Worm (Caenorhabditis elegans) whole organism, L2 larva: ENCODE results near the gene puf-12.
A peak's percentile ranks its signal among the peaks of the same experiment; 100 is the strongest.

Source experiments
- C34F6.9 ChIP-seq: fragments of 150-350 bp; optimal IDR thresholded peaks from 2 replicates; lab custom pipeline; 2014; ENCODE audit warnings: missing biosample characterization, missing genetic modification characterization
- F13H6.1 ChIP-seq: sonication (generic microtip); optimal IDR thresholded peaks from 2 replicates; lab custom pipeline; 2016; ENCODE audit warnings: missing genetic modification characterization, missing compliant biosample characterization
- blmp-1 ChIP-seq: sonication (generic microtip); optimal IDR thresholded peaks from 2 replicates; lab custom pipeline; 2017; ENCODE audit warnings: missing genetic modification characterization, mild to moderate bottlenecking, missing compliant biosample characterization, antibody characterized with exemption, moderate library complexity; ENCODE audit not compliant: insufficient read depth
- ceh-82 ChIP-seq: fragments of 150-350 bp; optimal IDR thresholded peaks from 2 replicates; lab custom pipeline; 2014; ENCODE audit warnings: missing biosample characterization, missing genetic modification characterization
- crh-2 ChIP-seq: sonication (generic microtip); optimal IDR thresholded peaks from 2 replicates; lab custom pipeline; 2017; ENCODE audit warnings: missing biosample characterization, missing genetic modification characterization
- dmd-4 ChIP-seq: sonication (generic microtip); optimal IDR thresholded peaks from 2 replicates; lab custom pipeline; 2017; ENCODE audit warnings: missing biosample characterization, missing genetic modification characterization
- egl-27 ChIP-seq: sonication (generic microtip); optimal IDR thresholded peaks from 3 replicates; lab custom pipeline; 2017; ENCODE audit warnings: missing biosample characterization, missing genetic modification reagents, missing genetic modification characterization
- elt-1 ChIP-seq: fragments of 150-350 bp; optimal IDR thresholded peaks from 2 replicates; lab custom pipeline; 2014; ENCODE audit warnings: missing biosample characterization, missing genetic modification characterization
- fos-1 ChIP-seq: fragments of 150-350 bp; optimal IDR thresholded peaks from 2 replicates; lab custom pipeline; 2014; ENCODE audit warnings: missing biosample characterization, missing genetic modification characterization
- gmeb-1 ChIP-seq: fragments of 150-350 bp; optimal IDR thresholded peaks from 2 replicates; lab custom pipeline; 2014; ENCODE audit warnings: missing biosample characterization, missing genetic modification characterization
- lin-13 ChIP-seq: fragments of 150-350 bp; optimal IDR thresholded peaks from 2 replicates; lab custom pipeline; 2014; ENCODE audit warnings: missing biosample characterization, missing genetic modification reagents, missing genetic modification characterization
- lin-39 ChIP-seq: fragments of 150-350 bp; optimal IDR thresholded peaks from 2 replicates; lab custom pipeline; 2014; ENCODE audit warnings: missing biosample characterization, missing genetic modification reagents, missing genetic modification characterization
- lsy-2 ChIP-seq, 2 experiments: fragments of 150-350 bp in 1 of 2; sonication (generic microtip) in 1 of 2; optimal IDR thresholded peaks; 2 replicates each; lab custom pipeline; 2014 to 2017; ENCODE audit warnings: missing biosample characterization in 2 of 2, missing genetic modification characterization in 2 of 2
- mab-5 ChIP-seq: fragments of 150-350 bp; optimal IDR thresholded peaks from 2 replicates; lab custom pipeline; 2014; ENCODE audit warnings: missing biosample characterization, missing genetic modification characterization
- mbf-1 ChIP-seq: sonication (generic microtip); optimal IDR thresholded peaks from 2 replicates; lab custom pipeline; 2017; ENCODE audit warnings: missing biosample characterization, missing genetic modification characterization
- nhr-10 ChIP-seq: sonication (generic microtip); optimal IDR thresholded peaks from 2 replicates; lab custom pipeline; 2017; ENCODE audit warnings: missing biosample characterization, missing genetic modification characterization
- nhr-12 ChIP-seq: fragments of 150-350 bp; optimal IDR thresholded peaks from 2 replicates; lab custom pipeline; 2014; ENCODE audit warnings: missing biosample characterization, missing genetic modification characterization
- nhr-21 ChIP-seq: fragments of 150-350 bp; optimal IDR thresholded peaks from 2 replicates; lab custom pipeline; 2014; ENCODE audit warnings: missing biosample characterization, missing genetic modification characterization
- nhr-23 ChIP-seq: fragments of 150-350 bp; optimal IDR thresholded peaks from 2 replicates; lab custom pipeline; 2014; ENCODE audit warnings: missing biosample characterization, missing genetic modification reagents, missing genetic modification characterization
- nhr-25 ChIP-seq: fragments of 150-350 bp; sonication (generic microtip); optimal IDR thresholded peaks from 3 replicates; lab custom pipeline; 2014; ENCODE audit warnings: missing biosample characterization, missing genetic modification characterization
- sem-4 ChIP-seq: fragments of 150-350 bp; optimal IDR thresholded peaks from 2 replicates; lab custom pipeline; 2014; ENCODE audit warnings: missing biosample characterization, missing genetic modification reagents, missing genetic modification characterization
- sma-3 ChIP-seq: sonication (generic microtip); optimal IDR thresholded peaks from 2 replicates; lab custom pipeline; 2016; ENCODE audit warnings: missing genetic modification reagents, missing genetic modification characterization, missing compliant biosample characterization
- sma-9 ChIP-seq, 2 experiments: fragments of 150-350 bp in 1 of 2; sonication (generic microtip) in 1 of 2; optimal IDR thresholded peaks; 2 replicates each; lab custom pipeline; 2014 to 2016; ENCODE audit warnings: missing genetic modification characterization in 2 of 2, mild to moderate bottlenecking in 1 of 2, missing biosample characterization in 1 of 2, missing compliant biosample characterization in 1 of 2, missing genetic modification reagents in 1 of 2, moderate library complexity in 1 of 2
- snpc-4 ChIP-seq: fragments of 150-350 bp; optimal IDR thresholded peaks from 2 replicates; lab custom pipeline; 2014; ENCODE audit warnings: missing biosample characterization, missing genetic modification characterization
- unc-39 ChIP-seq: fragments of 150-350 bp; optimal IDR thresholded peaks from 2 replicates; lab custom pipeline; 2014; ENCODE audit warnings: missing biosample characterization, missing genetic modification characterization
- unc-55 ChIP-seq: fragments of 150-350 bp; sonication (generic microtip); optimal IDR thresholded peaks from 3 replicates; lab custom pipeline; 2014; ENCODE audit warnings: missing biosample characterization, missing genetic modification reagents, missing genetic modification characterization
- unc-62 ChIP-seq: fragments of 150-350 bp; optimal IDR thresholded peaks from 2 replicates; lab custom pipeline; 2014; ENCODE audit warnings: missing biosample characterization, missing genetic modification reagents, missing genetic modification characterization
- zag-1 ChIP-seq: fragments of 150-350 bp; optimal IDR thresholded peaks from 2 replicates; lab custom pipeline; 2014; ENCODE audit warnings: missing biosample characterization, missing genetic modification characterization
- ztf-11 ChIP-seq: sonication (generic microtip); optimal IDR thresholded peaks from 2 replicates; lab custom pipeline; 2017; ENCODE audit warnings: missing biosample characterization, missing genetic modification characterization
- ztf-4 ChIP-seq: fragments of 150-350 bp; optimal IDR thresholded peaks from 2 replicates; lab custom pipeline; 2014; ENCODE audit warnings: missing biosample characterization, missing genetic modification characterization

The puf-12 gene

DNA sequence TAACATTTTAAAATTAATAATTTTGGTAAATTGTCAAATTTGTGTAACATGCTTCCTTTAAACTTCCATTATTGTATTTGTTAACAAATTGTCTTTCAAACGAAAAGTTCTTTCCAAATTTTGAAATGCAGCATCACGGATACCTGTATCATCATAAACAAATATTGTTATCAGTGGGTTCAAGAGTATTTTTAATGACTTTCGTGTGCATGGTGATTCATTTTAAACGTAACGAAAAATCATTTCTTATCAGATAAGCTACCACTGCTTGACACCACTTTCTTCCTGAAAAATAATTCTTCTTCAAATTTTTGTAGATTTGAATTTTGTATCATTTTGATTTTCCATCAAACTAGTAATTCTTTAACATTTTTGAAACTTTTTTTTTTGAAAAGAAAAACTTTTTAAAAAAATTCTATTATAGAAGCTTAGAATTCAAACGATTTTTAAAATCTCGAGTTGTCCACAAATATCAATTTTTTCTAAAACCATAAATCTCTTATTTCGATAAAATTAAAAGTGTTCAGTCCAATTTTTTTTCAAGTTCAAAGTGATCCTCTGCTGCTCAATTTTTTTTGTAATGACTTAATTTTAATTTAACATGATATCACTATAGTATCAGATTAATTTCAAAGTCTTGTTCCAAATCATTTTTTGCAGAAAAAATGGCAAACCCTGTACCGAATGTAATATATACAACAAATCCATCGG, 34.3 kb downstream of the puf-12 start, which contains the start of gene F27E5.9:
F27E5.9 (plus strand) TSS at position 661 of the 711 bp plus-strand sequence.
- TF ChIP-seq fos-1 (peak; percentile 100), crh-2 (tag; lab: Kevin White, UChicago) (peak; percentile 12), sma-9 (GFP tag; optimal IDR thresholded peaks at IDR 0.05; lab: Kevin White, UChicago) (peak; percentile 56), sma-9 (tag; optimal IDR thresholded peaks at IDR 0.05; lab: Kevin White, UChicago) (no peak), gmeb-1 (tag; lab: Kevin White, UChicago) (peak; percentile 38), lin-13 (GFP tag; lab: Kevin White, UChicago) (no peak)

DNA sequence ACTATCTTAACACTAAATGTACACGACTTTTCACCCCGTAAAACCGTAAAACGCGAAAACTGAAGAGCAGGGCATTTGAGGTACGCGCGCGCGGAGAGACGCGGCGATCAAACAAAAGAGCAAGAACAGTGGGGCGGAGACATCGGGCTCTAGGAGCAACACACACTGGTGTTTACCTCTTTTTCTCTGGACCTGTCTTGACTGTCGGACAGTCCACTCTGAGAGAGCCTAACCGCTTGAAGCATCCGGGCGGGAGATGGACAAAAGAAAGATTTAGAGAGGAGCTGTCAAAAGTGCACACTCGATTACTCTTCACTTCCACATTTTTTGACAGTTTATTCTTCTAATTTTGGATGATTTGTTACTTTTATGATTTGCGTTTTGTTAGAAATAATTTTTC, 36.7 kb downstream of the puf-12 start:
- TF ChIP-seq nhr-10 (tag; lab: Kevin White, UChicago) (no peak), blmp-1 (no peak), nhr-21 (tag; lab: Kevin White, UChicago) (no peak), egl-27 (tag; lab: Kevin White, UChicago) (no peak), F13H6.1 (tag; lab: Kevin White, UChicago) (no peak)

DNA sequence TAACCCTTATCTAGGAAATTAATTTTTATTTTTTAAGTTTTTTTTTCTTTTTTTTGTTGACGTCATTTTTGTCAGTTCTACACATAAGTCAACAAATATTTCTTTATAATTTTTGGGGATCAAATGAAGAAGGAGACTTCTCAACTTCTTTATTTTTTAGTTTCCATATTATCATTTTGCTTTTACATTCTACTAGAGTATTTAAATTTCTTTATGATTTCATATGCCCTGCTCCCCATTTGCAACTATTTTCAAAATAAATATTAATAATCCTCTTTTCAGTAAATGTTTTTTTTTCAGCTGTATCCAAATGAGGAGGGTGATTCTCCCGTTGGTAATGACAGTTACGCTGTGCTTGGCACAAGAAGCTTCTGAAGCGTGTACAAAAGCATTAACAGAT, 37.2 kb downstream of the puf-12 start, which contains the start of gene phg-1:
phg-1 (plus strand) TSS at position 301 of the 400 bp plus-strand sequence.
- TF ChIP-seq mab-5 (no peak), ztf-11 (tag; lab: Kevin White, UChicago) (no peak), nhr-21 (tag; lab: Kevin White, UChicago) (no peak), nhr-23 (tag; lab: Kevin White, UChicago) (no peak), zag-1 (tag; lab: Kevin White, UChicago) (no peak), sem-4 (tag; lab: Kevin White, UChicago) (no peak), sma-3 (GFP tag; lab: Kevin White, UChicago) (no peak), lsy-2 (tag; optimal IDR thresholded peaks at IDR 0.05; lab: Kevin White, UChicago) (no peak), ztf-4 (tag; lab: Kevin White, UChicago) (no peak), crh-2 (tag; lab: Kevin White, UChicago) (no peak), ceh-82 (no peak), gmeb-1 (tag; lab: Kevin White, UChicago) (no peak), F13H6.1 (tag; lab: Kevin White, UChicago) (no peak), fos-1 (no peak), nhr-12 (tag; lab: Kevin White, UChicago) (no peak)

DNA sequence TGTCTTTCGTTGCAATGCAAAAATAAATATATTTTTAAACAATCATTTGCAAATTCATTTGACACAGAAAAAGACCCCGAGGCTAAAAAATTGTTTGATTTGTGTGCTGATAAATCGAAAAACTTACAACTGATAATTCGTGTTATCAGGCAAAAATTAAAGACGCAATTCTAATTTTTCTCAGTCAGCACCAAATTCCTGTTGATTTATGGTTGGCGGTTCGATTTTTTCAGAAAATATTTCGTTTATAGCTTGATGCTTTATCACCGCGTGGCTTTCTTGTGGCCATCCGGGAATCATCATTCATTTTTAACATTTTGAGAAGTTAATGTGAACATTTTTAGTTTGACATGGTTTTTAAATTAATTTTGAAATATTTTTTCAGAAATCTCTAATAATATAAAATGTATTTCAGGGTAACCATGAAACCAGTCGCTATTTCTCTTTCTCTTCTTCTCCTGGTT, 39.1 kb downstream of the puf-12 start, which contains the start of gene asah-2:
asah-2 (plus strand) TSS at position 414 of the 464 bp plus-strand sequence.
- TF ChIP-seq dmd-4 (tag; lab: Kevin White, UChicago) (no peak), sma-3 (GFP tag; lab: Kevin White, UChicago) (no peak), blmp-1 (no peak), nhr-25 (tag; lab: Kevin White, UChicago) (no peak), ztf-11 (tag; lab: Kevin White, UChicago) (no peak), sma-9 (GFP tag; optimal IDR thresholded peaks at IDR 0.05; lab: Kevin White, UChicago) (peak; percentile 25), sma-9 (tag; optimal IDR thresholded peaks at IDR 0.05; lab: Kevin White, UChicago) (no peak), C34F6.9 (tag; lab: Kevin White, UChicago) (no peak), fos-1 (peak; percentile 88), unc-55 (GFP tag; lab: Kevin White, UChicago) (no peak), mab-5 (no peak), snpc-4 (tag; lab: Kevin White, UChicago) (no peak), unc-62 (GFP tag; lab: Kevin White, UChicago) (no peak), elt-1 (tag; lab: Kevin White, UChicago) (no peak), unc-39 (tag; lab: Kevin White, UChicago) (no peak), egl-27 (tag; lab: Kevin White, UChicago) (no peak), zag-1 (tag; lab: Kevin White, UChicago) (no peak), crh-2 (tag; lab: Kevin White, UChicago) (no peak), lin-39 (no peak)

DNA sequence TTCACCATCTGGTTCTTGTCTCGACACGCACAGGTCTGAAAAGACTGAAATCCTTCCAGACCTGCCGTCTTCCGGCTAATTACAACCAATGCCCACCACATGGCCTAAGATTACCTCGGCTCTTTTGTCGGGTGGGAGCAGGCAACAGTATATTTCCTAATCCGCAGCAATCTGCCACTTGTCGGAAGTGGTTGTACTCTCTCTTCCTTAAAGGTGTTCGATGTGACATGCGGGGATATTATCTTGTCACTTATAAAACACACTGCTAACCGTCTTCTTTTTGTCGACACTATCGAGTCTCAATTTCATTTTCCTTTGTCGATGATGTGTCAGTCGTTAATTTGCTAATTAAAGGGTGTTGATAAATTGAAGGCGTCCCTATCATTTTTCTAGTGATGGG, 44.0 kb downstream of the puf-12 start, which contains the start of gene F27E5.3:
F27E5.3 (minus strand) TSS at position 101 of the 400 bp plus-strand sequence.
- TF ChIP-seq elt-1 (tag; lab: Kevin White, UChicago) (no peak), mab-5 (no peak), nhr-12 (tag; lab: Kevin White, UChicago) (no peak), nhr-23 (tag; lab: Kevin White, UChicago) (no peak), zag-1 (tag; lab: Kevin White, UChicago) (no peak), mbf-1 (tag; lab: Kevin White, UChicago) (no peak), F13H6.1 (tag; lab: Kevin White, UChicago) (no peak), nhr-10 (tag; lab: Kevin White, UChicago) (no peak), unc-55 (GFP tag; lab: Kevin White, UChicago) (no peak)
